Fruit fly (Drosophila melanogaster) whole organism, embryonic: ENCODE measurements around the gene tj.

Source experiments
- ATbp ChIP-seq: fragments of 200-800 bp; sonication (Bioruptor generic); optimal IDR thresholded peaks from 2 replicates; lab custom pipeline; 2017; ENCODE audit warnings: missing biosample characterization, mild to moderate bottlenecking, missing genetic modification characterization, missing genetic modification reagents
- Asciz ChIP-seq: fragments of 200-800 bp; sonication (Bioruptor generic); optimal IDR thresholded peaks from 2 replicates; lab custom pipeline; 2017; ENCODE audit warnings: missing biosample characterization, mild to moderate bottlenecking, missing genetic modification characterization, missing genetic modification reagents
- Atf3 ChIP-seq: fragments of 200-800 bp; sonication (Bioruptor generic); optimal IDR thresholded peaks from 3 replicates; lab custom pipeline; 2016; ENCODE audit warnings: missing biosample characterization, missing genetic modification characterization
- Atf6 ChIP-seq: fragments of 200-800 bp; sonication (Bioruptor generic); IDR thresholded peaks from 2 replicates; pipeline ENCODE4 v1.3.6; 2022; ENCODE audit warnings: missing biosample characterization, missing genetic modification characterization
- Bdp1 ChIP-seq: fragments of 200-800 bp; sonication (Bioruptor generic); optimal IDR thresholded peaks from 3 replicates; lab custom pipeline; 2016; ENCODE audit warnings: missing biosample characterization, missing genetic modification characterization
- CG10321 ChIP-seq: fragments of 200-800 bp; sonication (Bioruptor generic); IDR thresholded peaks from 2 replicates; pipeline ENCODE4 v1.3.6; 2022; ENCODE audit warnings: missing biosample characterization, missing genetic modification characterization
- CG10959 ChIP-seq: fragments of 200-800 bp; sonication (Bioruptor generic); IDR thresholded peaks from 2 replicates; pipeline ENCODE4 v1.3.6; 2022; ENCODE audit warnings: missing biosample characterization, missing genetic modification characterization
- CG11085 ChIP-seq: fragments of 200-800 bp; sonication (Bioruptor generic); IDR thresholded peaks from 2 replicates; pipeline ENCODE4 v1.3.6; 2022; ENCODE audit warnings: missing biosample characterization, missing genetic modification characterization
- CG11504 ChIP-seq: fragments of 200-800 bp; sonication (Bioruptor generic); optimal IDR thresholded peaks from 3 replicates; lab custom pipeline; 2019; ENCODE audit warnings: missing biosample characterization, mild to moderate bottlenecking, missing genetic modification characterization, moderate library complexity
- CG13424 ChIP-seq: fragments of 200-800 bp; sonication (Bioruptor generic); optimal IDR thresholded peaks from 2 replicates; lab custom pipeline; 2019; ENCODE audit warnings: missing biosample characterization, mild to moderate bottlenecking, missing genetic modification characterization, moderate library complexity
- CG14441 ChIP-seq: fragments of 200-800 bp; sonication (Bioruptor generic); IDR thresholded peaks from 2 replicates; pipeline ENCODE4 v1.3.6; 2022; ENCODE audit warnings: missing biosample characterization, missing genetic modification characterization
- CG14667 ChIP-seq: fragments of 200-800 bp; sonication (Bioruptor generic); IDR thresholded peaks from 2 replicates; pipeline ENCODE4 v1.3.6; 2022; ENCODE audit warnings: missing biosample characterization, missing genetic modification characterization
- CG1529 ChIP-seq: fragments of 200-800 bp; sonication (Bioruptor generic); optimal IDR thresholded peaks from 3 replicates; lab custom pipeline; 2018; ENCODE audit warnings: missing biosample characterization, missing genetic modification characterization
- CG15479 ChIP-seq: fragments of 200-800 bp; sonication (Bioruptor generic); optimal IDR thresholded peaks from 3 replicates; lab custom pipeline; 2019; ENCODE audit warnings: missing biosample characterization, mild to moderate bottlenecking, missing genetic modification characterization, moderate library complexity
- CG15696 ChIP-seq: fragments of 200-800 bp; sonication (Bioruptor generic); optimal IDR thresholded peaks from 2 replicates; lab custom pipeline; 2019; ENCODE audit warnings: missing biosample characterization, mild to moderate bottlenecking, missing genetic modification characterization, moderate library complexity
- CG1647 ChIP-seq: fragments of 200-800 bp; sonication (Bioruptor generic); optimal IDR thresholded peaks from 3 replicates; lab custom pipeline; 2016; ENCODE audit warnings: missing biosample characterization, missing genetic modification characterization
- CG2129 ChIP-seq: fragments of 200-800 bp; sonication (Bioruptor generic); IDR thresholded peaks from 2 replicates; pipeline ENCODE4 v1.3.6; 2022; ENCODE audit warnings: missing biosample characterization, missing genetic modification characterization; ENCODE audit not compliant: partially characterized antibody
- CG31388 ChIP-seq: fragments of 200-800 bp; sonication (Bioruptor generic); optimal IDR thresholded peaks from 2 replicates; lab custom pipeline; 2016; ENCODE audit warnings: missing biosample characterization, missing genetic modification characterization
- CG31441 ChIP-seq: fragments of 200-800 bp; sonication (Bioruptor generic); IDR thresholded peaks from 2 replicates; pipeline ENCODE4 v1.3.6; 2022; ENCODE audit warnings: missing biosample characterization, missing genetic modification characterization
- CG3281 ChIP-seq: fragments of 200-800 bp; sonication (Bioruptor generic); optimal IDR thresholded peaks from 3 replicates; lab custom pipeline; 2017; ENCODE audit warnings: missing biosample characterization, mild to moderate bottlenecking, missing genetic modification characterization
- CG33213 ChIP-seq: fragments of 200-800 bp; sonication (Bioruptor generic); optimal IDR thresholded peaks from 3 replicates; lab custom pipeline; 2016; ENCODE audit warnings: missing biosample characterization, missing genetic modification characterization
- CG34376 ChIP-seq: fragments of 200-800 bp; sonication (Bioruptor generic); optimal IDR thresholded peaks from 2 replicates; lab custom pipeline; 2018; ENCODE audit warnings: missing biosample characterization, mild to moderate bottlenecking, missing genetic modification characterization
- CG42726 ChIP-seq: fragments of 200-800 bp; sonication (Bioruptor generic); IDR thresholded peaks from 2 replicates; pipeline ENCODE4 v1.3.6; 2022; ENCODE audit warnings: missing biosample characterization, missing genetic modification characterization; ENCODE audit not compliant: partially characterized antibody
- CG4404 ChIP-seq: fragments of 200-800 bp; sonication (Bioruptor generic); IDR thresholded peaks from 2 replicates; pipeline ENCODE4 v1.3.6; 2022; ENCODE audit warnings: missing biosample characterization, missing genetic modification characterization
- CG5245 ChIP-seq: fragments of 200-800 bp; sonication (Bioruptor generic); optimal IDR thresholded peaks from 3 replicates; lab custom pipeline; 2016; ENCODE audit warnings: missing biosample characterization, missing genetic modification characterization
- CG6765 ChIP-seq: fragments of 200-800 bp; sonication (Bioruptor generic); optimal IDR thresholded peaks from 3 replicates; lab custom pipeline; 2017; ENCODE audit warnings: missing biosample characterization, mild to moderate bottlenecking, missing genetic modification characterization
- CG7745 ChIP-seq: fragments of 200-800 bp; sonication (Bioruptor generic); optimal IDR thresholded peaks from 2 replicates; lab custom pipeline; 2018; ENCODE audit warnings: missing biosample characterization, mild to moderate bottlenecking, missing genetic modification characterization, moderate library complexity
- CG8290 ChIP-seq, 3 experiments: fragments of 200-800 bp; sonication (Bioruptor generic); optimal IDR thresholded peaks; 2 replicates each; lab custom pipeline; 2016 to 2019; ENCODE audit warnings: missing biosample characterization in 3 of 3, missing genetic modification characterization in 3 of 3, mild to moderate bottlenecking in 2 of 3, moderate library complexity in 1 of 3
- Camta ChIP-seq: fragments of 200-800 bp; sonication (Bioruptor generic); optimal IDR thresholded peaks from 2 replicates; lab custom pipeline; 2016; ENCODE audit warnings: missing biosample characterization, missing genetic modification characterization
- Dll ChIP-seq: fragments of 200-800 bp; sonication (Bioruptor generic); IDR thresholded peaks from 4 replicates; pipeline ENCODE4 v1.3.6; 2022; ENCODE audit warnings: missing biosample characterization, missing genetic modification characterization; ENCODE audit not compliant: partially characterized antibody
- E2f1 ChIP-seq: fragments of 200-800 bp; sonication (Bioruptor generic); IDR thresholded peaks from 2 replicates; pipeline ENCODE4 v1.3.6; 2022; ENCODE audit warnings: missing biosample characterization, missing genetic modification characterization
- H15 ChIP-seq: fragments of 200-800 bp; sonication (Bioruptor generic); IDR thresholded peaks from 3 replicates; pipeline ENCODE4 v1.3.6; 2022; ENCODE audit warnings: missing biosample characterization, missing genetic modification characterization
- MESR4 ChIP-seq: fragments of 200-800 bp; sonication (Bioruptor generic); optimal IDR thresholded peaks from 2 replicates; lab custom pipeline; 2018; ENCODE audit warnings: missing biosample characterization, mild to moderate bottlenecking, missing genetic modification characterization, moderate library complexity
- Oaz ChIP-seq: fragments of 200-800 bp; sonication (Bioruptor generic); IDR thresholded peaks from 2 replicates; pipeline ENCODE4 v1.3.6; 2022; ENCODE audit warnings: missing biosample characterization, missing genetic modification characterization
- Xbp1 ChIP-seq: fragments of 200-800 bp; sonication (Bioruptor generic); optimal IDR thresholded peaks from 3 replicates; lab custom pipeline; 2016; ENCODE audit warnings: missing biosample characterization, mild to moderate bottlenecking, missing genetic modification characterization
- ab ChIP-seq: fragments of 200-800 bp; sonication (Bioruptor generic); optimal IDR thresholded peaks from 2 replicates; lab custom pipeline; 2016; ENCODE audit warnings: missing biosample characterization, missing genetic modification characterization
- az2 ChIP-seq: fragments of 200-800 bp; sonication (Bioruptor generic); optimal IDR thresholded peaks from 3 replicates; lab custom pipeline; 2016; ENCODE audit warnings: missing biosample characterization, missing genetic modification characterization
- btn ChIP-seq: fragments of 200-800 bp; sonication (Bioruptor generic); optimal IDR thresholded peaks from 2 replicates; lab custom pipeline; 2016; ENCODE audit warnings: missing biosample characterization, missing genetic modification characterization
- ci ChIP-seq: fragments of 200-800 bp; sonication (Bioruptor generic); IDR thresholded peaks from 3 replicates; pipeline ENCODE4 v1.3.6; 2022; ENCODE audit warnings: missing biosample characterization, missing genetic modification characterization
- dpn ChIP-seq, 2 experiments: fragments of 200-800 bp; sonication (Bioruptor generic); optimal IDR thresholded peaks; 3 replicates each; lab custom pipeline; 2016; ENCODE audit warnings: missing biosample characterization in 2 of 2, missing genetic modification characterization in 2 of 2
- gcm ChIP-seq: fragments of 200-800 bp; sonication (Bioruptor generic); optimal IDR thresholded peaks from 2 replicates; lab custom pipeline; 2019; ENCODE audit warnings: missing biosample characterization, mild to moderate bottlenecking, missing genetic modification characterization, moderate library complexity
- h ChIP-seq: fragments of >200 bp; optimal IDR thresholded peaks from 2 replicates; lab custom pipeline; 2017
- nom ChIP-seq: fragments of 200-800 bp; sonication (Bioruptor generic); optimal IDR thresholded peaks from 2 replicates; lab custom pipeline; 2017; ENCODE audit warnings: missing biosample characterization, missing genetic modification characterization, mild to moderate bottlenecking, moderate library complexity, missing genetic modification reagents
- pho ChIP-seq: fragments of 200-800 bp; sonication (Bioruptor generic); optimal IDR thresholded peaks from 2 replicates; lab custom pipeline; 2016; ENCODE audit warnings: missing biosample characterization, missing genetic modification characterization
- ro ChIP-seq: fragments of 200-800 bp; sonication (Bioruptor generic); IDR thresholded peaks from 2 replicates; pipeline ENCODE4 v1.3.6; 2022; ENCODE audit warnings: missing biosample characterization, missing genetic modification characterization
- sens ChIP-seq: fragments of 200-800 bp; sonication (Bioruptor generic); peaks from one replicate; lab custom pipeline; 2016; ENCODE audit warnings: missing biosample characterization, missing genetic modification characterization
- sim ChIP-seq: fragments of 200-800 bp; sonication (Bioruptor generic); IDR thresholded peaks from 2 replicates; pipeline ENCODE4 v1.3.6; 2022; ENCODE audit warnings: missing biosample characterization, missing genetic modification characterization
- stwl ChIP-seq: fragments of 200-800 bp; sonication (Bioruptor generic); optimal IDR thresholded peaks from 3 replicates; lab custom pipeline; 2018; ENCODE audit warnings: missing biosample characterization, mild to moderate bottlenecking, missing genetic modification characterization, moderate library complexity
- zfh1 ChIP-seq: fragments of 200-800 bp; sonication (Bioruptor generic); IDR thresholded peaks from 3 replicates; pipeline ENCODE4 v1.3.6; 2022; ENCODE audit warnings: missing biosample characterization, missing genetic modification characterization
- zfh2 ChIP-seq: fragments of 200-800 bp; sonication (Bioruptor generic); optimal IDR thresholded peaks from 2 replicates; lab custom pipeline; 2016; ENCODE audit warnings: missing biosample characterization, missing genetic modification characterization

The tj gene

dm6 chr2L:19439598-19440230, 24.4 kb upstream of the tj start (continued):
- peak; percentile 72 for TF ChIP-seq CG5245 (GFP tag; lab: Kevin White, UChicago)
- 0 out of 4 replicates have a peak, but pooled peaks have one; percentile 12 for TF ChIP-seq Dll (GFP tag; lab: Robert Waterston, UW)
- TF ChIP-seq CG31441, result peak; percentile 61
- TF ChIP-seq CG14441, result peak; percentile 79
- TF ChIP-seq Atf6 (GFP tag; lab: Robert Waterston, UW), result peak; percentile 66; the same call in 1 of the 2 replicates
- TF ChIP-seq CG11085 (GFP tag; lab: Robert Waterston, UW), result no peak
- peak; percentile 61 for TF ChIP-seq CG14667 (GFP tag; lab: Robert Waterston, UW)
- peak; percentile 62 for TF ChIP-seq Bdp1 (GFP tag; lab: Kevin White, UChicago)
- TF ChIP-seq CG15479 (GFP tag; lab: Kevin White, UChicago), result no peak
- TF ChIP-seq stwl (tag; lab: Kevin White, UChicago), result no peak
- peak; percentile 65 for TF ChIP-seq CG3281 (GFP tag; lab: Kevin White, UChicago)
- peak; percentile 68 for TF ChIP-seq Asciz
- peak; percentile 91 for TF ChIP-seq sens (GFP tag; lab: Kevin White, UChicago)
- TF ChIP-seq CG10321 (GFP tag; lab: Robert Waterston, UW), result peak; percentile 77
- no peak for TF ChIP-seq MESR4 (GFP tag; lab: Kevin White, UChicago)
- TF ChIP-seq CG7745 (tag; lab: Kevin White, UChicago), result no peak
- TF ChIP-seq CG11504 (tag; lab: Kevin White, UChicago), result peak; percentile 94
- TF ChIP-seq pho, result peak; percentile 86
- peak; percentile 86 for TF ChIP-seq Camta (GFP tag; lab: Kevin White, UChicago)
- TF ChIP-seq CG34376 (GFP tag; lab: Kevin White, UChicago), result no peak
- TF ChIP-seq Atf3, result peak; percentile 58
- TF ChIP-seq Xbp1 (GFP tag; lab: Kevin White, UChicago), result peak; percentile 94
- peak; percentile 59 to 79 for TF ChIP-seq dpn (GFP tag; optimal IDR thresholded peaks at IDR 0.05; lab: Kevin White, UChicago)
- peak; percentile 47 for TF ChIP-seq CG1529
- TF ChIP-seq CG6765 (GFP tag; lab: Kevin White, UChicago), result no peak
- no peak for TF ChIP-seq CG2129 (GFP tag; lab: Robert Waterston, UW)
- peak; percentile 50 for TF ChIP-seq az2 (GFP tag; lab: Kevin White, UChicago)
- no peak for TF ChIP-seq H15 (GFP tag; lab: Robert Waterston, UW)
- peak; percentile 76 for TF ChIP-seq ATbp
- peak; percentile 53; the same call in 1 of the 2 replicates for TF ChIP-seq CG4404 (GFP tag; lab: Robert Waterston, UW)
- no peak for TF ChIP-seq CG42726 (GFP tag; lab: Robert Waterston, UW)
- TF ChIP-seq CG13424 (tag; lab: Kevin White, UChicago), result peak; percentile 81
- TF ChIP-seq CG33213 (GFP tag; lab: Kevin White, UChicago), result peak; percentile 50
- TF ChIP-seq zfh1 (GFP tag; lab: Robert Waterston, UW), result peak; percentile 41; the same call in 2 of the 3 replicates
- peak; percentile 23 for TF ChIP-seq CG31388 (GFP tag; lab: Kevin White, UChicago)
- TF ChIP-seq Oaz, result 0 out of 2 replicates have a peak, but pooled peaks have one; percentile 34
- peak; percentile 44; the same call in 1 of the 2 replicates for TF ChIP-seq CG10959 (GFP tag; lab: Robert Waterston, UW)
- no peak for TF ChIP-seq sim
- peak; percentile 63 for TF ChIP-seq ab (GFP tag; lab: Kevin White, UChicago)
- TF ChIP-seq E2f1 (GFP tag; lab: Robert Waterston, UW), result peak; percentile 27; the same call in 1 of the 2 replicates
- peak; percentile 40 for TF ChIP-seq zfh2 (GFP tag; lab: Kevin White, UChicago)
- TF ChIP-seq gcm (GFP tag; lab: Kevin White, UChicago), result peak; percentile 70
- TF ChIP-seq CG15696 (tag; lab: Kevin White, UChicago), result peak; percentile 9
- TF ChIP-seq ci (GFP tag; lab: Robert Waterston, UW), result peak; percentile 97
- no peak for TF ChIP-seq ro (GFP tag; lab: Robert Waterston, UW)
- peak; percentile 62 for TF ChIP-seq CG8290 (GFP tag; optimal IDR thresholded peaks at IDR 0.05; lab: Kevin White, UChicago)
- peak in 1 of 2 experiments; percentile 98 for TF ChIP-seq CG8290 (tag; optimal IDR thresholded peaks at IDR 0.05; lab: Kevin White, UChicago)
- TF ChIP-seq nom, result no peak
- peak; percentile 52 for TF ChIP-seq btn (GFP tag; lab: Kevin White, UChicago)
- no peak for TF ChIP-seq h (lab: Kevin White, UChicago)
- peak; percentile 23 for TF ChIP-seq CG1647 (GFP tag; lab: Kevin White, UChicago)
